Worm (Caenorhabditis elegans) whole organism, dauer: ENCODE measurements around the gene F10D7.3.

ENCODE experiments used
- unc-62 ChIP-seq: sonication (generic microtip); optimal IDR thresholded peaks from 2 replicates; lab custom pipeline; 2017; ENCODE audit warnings: missing biosample characterization, missing genetic modification reagents, missing genetic modification characterization

F10D7.3 gene

DNA sequence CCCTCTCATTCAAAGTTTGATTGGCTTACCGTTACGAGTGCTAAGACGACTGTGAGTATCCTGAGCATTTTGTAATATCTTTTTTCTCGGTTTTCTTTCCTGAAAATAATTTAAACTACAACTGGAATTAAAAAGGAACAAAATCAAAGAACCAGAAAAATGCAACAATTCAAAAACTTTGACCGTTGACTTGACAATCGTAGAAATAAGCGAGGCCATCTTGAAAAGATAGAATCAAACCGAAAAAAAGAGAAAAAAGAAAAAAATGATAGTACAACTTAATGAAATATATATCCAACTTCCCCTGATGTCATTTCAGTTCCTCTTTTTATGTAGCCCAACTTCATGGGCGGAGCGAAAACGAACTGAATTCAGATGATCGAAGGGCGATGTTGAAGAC lies at the start of gene F10D7.3:
Gene F10D7.3 (minus strand): TSS at position 101 of the 400 bp plus-strand sequence.
- TF ChIP-seq unc-62, result no peak

DNA sequence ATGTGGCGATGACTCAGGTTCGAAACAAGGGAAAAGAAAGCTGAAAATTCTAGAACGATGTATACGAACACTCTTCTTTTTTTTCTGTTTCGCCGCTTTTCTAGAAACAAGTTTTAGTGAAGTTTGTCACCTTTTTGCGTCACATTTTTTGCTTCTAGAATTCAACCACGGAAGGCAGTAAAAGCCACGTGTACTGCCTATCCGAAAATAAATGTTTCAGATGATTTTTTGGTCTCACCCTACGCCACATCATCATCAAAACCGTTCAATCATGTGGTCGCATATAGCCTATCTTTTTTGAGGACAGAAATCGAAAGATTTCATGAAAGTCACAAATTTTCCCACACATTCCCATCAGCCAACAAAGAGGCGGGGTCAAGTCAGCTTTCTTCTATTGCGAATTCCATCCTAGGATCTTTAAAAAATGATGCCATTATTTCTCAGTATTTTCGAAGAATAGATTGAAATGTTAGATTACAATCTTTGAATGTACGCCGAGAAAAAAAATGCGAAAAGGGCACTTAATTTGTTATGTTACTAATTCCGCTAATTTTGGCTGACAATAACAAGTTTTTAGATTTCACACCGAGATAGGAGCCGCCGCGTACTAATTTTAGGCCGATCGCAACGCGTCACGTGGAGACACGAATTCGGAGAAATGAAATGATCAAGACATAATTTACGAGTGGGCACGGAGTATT lies 49.6 kb upstream of the F10D7.3 start:
- TF ChIP-seq unc-62, result no peak

DNA sequence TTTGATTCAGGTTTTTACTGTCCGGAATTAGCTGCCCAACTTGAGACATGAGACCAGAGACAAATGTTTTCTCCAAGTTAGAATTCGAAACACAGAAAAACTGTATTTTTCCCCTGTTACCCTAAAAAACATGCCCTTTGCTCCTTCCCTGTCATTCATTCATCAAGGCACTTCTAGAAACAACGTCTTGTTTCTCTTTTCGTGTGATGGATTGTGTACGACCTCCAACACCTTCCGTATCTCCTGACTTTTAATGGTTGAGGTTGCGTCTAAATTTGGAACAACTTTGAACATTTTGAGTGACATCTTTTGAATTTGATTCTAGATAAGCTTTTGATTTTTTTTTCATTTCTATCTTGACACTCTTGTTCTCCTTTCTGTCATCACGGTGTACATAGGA lies 48.2 kb upstream of the F10D7.3 start:
- no peak for TF ChIP-seq unc-62

DNA sequence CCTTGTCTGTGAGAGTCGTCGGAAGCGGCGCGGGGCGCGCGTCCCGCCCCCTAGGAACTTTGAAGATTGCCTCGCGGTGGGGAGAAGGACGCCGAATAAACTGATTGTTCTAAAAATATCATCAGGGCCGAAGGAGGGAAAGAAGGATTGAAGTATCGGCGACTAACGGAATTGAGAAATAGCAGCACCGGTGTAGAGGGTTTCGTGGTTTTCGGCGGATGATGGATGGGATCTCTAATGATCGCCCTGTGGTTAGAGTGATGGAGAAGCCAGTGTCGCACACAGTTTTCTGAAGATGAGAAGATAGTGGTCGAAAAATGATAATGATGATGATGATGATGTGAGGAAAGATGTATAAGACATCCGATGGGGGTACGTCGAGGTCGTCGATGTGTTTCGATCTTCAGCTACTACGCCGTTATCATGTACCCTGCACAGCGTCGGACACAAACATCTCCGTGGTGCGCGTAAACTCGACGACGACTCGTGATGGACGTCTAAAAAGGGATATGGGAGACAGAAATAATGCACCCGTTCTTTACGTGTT lies 47.2 kb upstream of the F10D7.3 start, which contains the start of gene osm-11:
Gene osm-11 (minus strand): TSS at position 51 of the 547 bp plus-strand sequence.
- TF ChIP-seq unc-62, result no peak

DNA sequence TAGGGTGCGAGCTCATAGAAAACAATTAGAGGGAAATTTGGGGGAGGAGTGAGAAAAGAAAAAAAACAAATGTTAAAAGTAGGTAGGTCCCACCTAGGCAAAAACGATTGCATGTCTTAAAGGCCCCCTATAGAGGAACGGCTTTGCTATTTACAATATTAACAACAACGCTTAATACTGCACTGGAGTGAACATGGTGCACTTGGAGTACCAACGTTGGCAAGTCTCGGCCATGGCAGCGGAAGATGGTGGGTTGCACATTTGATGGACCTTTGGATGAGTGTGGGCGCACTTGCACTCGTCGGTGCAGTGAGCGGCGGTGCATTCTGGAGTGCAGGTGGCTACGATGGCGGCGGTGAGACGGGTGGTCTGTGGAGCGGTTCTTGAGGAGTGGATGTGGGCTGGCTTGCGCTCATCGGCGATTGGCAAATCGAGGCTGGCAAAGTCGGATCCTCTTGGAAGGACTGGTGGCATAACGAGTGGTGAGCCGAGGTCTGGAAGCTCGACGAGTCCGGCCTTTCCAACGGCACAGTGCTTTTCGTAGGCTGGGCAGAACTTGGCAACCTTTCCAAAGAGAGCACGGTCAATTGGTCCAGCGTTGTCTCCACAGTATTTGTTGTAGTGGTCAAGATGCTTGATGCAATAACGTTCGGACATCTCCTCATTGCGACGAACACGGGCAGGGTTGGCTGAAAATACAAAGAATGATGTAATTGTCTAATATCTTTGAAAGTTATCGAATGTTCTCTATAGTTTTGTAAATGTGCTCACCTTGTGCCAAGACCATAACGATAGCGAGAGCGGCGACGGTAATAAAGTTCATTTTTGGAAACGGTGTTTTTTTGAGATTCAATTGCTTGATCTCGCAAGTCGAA lies 46.4 kb upstream of the F10D7.3 start:
- TF ChIP-seq unc-62, result no peak

DNA sequence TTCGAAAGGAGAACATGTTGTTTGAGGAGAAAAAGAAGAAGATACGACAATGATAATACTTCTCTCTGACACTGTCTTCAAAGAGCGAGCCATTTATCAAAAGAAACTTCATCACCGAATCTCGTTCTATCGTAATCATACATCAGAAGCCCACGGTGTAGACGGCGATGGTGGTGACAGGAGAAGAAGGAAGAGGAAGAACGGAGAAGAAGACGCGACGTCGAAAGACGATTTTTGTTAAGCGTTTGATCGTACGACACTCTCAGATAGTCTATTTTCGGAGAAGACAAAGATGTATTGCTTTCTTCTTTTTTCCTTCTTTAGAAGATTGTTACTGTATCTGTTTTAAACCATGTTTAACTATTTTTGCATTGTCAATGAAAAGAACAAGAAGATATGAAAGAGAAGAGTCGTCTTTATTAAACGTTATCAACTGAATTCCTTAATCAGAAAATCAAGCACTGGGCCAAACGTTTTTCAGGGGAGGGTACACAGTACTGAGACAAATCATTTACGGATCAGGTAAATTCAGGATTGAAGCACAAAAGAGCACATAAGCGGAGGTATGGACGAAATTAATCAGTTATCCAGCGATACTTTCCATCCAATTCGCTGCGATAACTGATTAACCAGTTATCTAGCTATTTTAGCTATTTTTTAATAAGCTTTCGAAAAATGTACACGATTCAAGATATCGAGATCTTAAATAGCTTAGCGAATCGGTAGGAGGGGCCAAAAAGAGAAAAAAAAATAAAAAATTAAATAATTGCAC lies 45.6 kb upstream of the F10D7.3 start:
- no peak for TF ChIP-seq unc-62

DNA sequence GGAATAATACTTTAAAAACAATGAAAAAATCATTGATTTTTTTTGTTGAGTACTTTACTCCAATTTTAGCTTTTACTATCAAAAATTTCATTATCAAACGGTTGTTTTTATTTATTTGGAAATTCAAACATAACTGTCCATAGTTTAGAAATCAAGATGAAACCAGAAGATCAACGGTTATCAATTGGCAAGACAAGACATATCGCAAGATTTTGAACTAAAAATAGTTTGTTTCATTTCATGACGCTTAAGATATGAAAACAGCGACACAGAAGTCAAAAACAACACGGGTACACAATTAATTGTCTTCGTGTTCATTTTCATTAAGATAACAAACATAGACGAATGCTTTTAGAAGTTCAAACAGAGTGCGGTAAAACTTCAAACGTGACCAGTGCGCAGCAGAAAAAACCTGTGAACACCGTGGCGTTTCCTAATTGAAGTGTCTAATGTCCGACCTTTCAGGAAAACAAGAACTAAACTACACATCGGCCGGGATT lies 43.1 kb upstream of the F10D7.3 start:
- no peak for TF ChIP-seq unc-62

DNA sequence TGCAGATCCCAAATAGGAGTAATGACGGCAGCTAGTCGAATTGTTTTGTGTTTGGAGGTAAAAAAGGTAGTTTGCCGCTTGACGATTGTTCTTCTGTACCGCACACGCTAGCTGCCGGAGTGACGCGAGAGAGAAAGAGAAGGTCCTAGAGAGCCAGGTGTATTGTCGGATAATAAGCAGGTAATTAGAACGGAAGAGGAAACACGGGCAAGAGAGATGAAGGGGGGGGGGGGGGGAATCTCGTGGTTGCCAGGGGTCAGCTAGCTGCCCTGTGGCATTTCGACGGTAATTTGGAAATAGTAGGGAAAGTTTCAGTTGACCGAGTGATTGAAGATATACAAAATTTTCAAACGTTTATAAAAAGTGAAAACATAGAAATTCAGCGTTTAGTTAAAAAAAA lies 39.4 kb upstream of the F10D7.3 start, which contains the start of gene crb-1:
Gene crb-1 (minus strand): TSS at position 147 of the 400 bp plus-strand sequence.
- no peak for TF ChIP-seq unc-62

DNA sequence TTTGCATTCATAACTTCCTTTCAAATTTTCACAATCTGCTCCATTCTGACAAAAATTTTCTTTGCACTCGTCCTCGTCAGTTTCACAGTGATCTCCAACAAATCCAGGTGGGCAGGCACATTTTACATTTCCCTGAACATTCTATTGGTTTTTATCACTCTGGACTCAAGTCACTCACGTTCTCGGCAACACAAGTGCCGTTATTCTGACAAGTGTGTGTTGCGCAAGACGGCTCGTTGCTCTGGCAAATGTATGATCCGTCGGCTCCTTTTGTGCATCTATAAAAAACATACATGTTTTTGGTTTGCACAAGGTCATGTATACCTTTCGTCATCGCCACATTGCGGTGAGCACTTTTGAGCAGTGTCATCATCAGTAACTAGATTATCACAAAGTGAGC lies 38.2 kb upstream of the F10D7.3 start:
- no peak for TF ChIP-seq unc-62

DNA sequence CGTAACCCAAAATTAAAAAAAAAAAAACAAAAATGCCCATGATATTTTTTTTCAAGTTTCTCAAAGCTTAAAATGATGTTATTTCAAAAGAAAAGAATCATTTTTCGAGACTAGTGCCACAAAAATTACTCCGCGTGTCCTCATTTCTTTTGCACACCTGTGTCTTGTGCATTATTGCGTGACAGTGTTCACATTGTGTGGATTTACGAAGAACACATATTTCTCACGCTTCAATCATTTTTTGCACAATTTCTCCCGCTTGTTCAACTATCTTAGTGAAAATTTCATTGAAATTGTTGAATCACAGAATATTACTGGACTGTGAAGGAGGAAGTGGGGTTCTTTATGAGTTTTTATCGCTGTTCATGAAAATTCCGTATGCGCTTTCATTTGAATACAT lies 34.4 kb upstream of the F10D7.3 start:
- no peak for TF ChIP-seq unc-62

DNA sequence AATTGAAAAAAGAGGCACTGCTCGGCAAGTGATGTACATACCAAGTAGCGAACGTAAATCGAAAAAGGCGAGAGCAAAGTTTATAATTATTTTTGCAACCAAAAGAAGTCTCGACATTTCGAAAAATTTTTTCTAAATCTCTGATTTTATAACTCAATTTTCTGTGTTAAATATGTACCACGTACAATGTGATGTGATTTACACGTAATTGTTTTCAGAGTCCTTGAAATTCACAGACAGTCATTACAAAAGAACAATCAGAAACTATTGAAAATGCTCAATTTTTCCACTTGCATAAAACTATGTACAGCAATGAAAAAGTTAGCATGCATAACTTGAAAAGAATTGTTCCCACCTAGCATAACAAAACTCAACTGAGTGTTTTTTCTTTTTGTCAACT lies 28.6 kb upstream of the F10D7.3 start:
- no peak for TF ChIP-seq unc-62

DNA sequence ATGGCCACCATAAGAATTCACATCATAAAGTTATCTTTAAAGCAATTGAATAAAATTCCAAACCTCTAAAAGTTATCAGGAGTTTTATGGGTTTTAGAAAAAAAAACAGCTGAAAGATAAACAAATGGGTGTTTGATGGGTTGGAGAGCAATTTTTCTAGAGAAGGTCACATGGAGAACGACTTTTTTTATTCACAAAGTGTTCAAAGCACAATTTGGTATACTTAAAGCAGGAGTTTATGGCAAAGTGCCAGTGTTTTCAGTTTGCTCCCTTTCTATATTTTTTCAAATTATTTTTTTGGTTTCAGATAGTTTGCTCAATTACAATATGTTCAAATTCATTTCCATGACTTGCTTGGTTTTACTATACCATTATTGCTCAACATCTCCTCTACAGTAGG lies 26.8 kb upstream of the F10D7.3 start, which contains the start of gene F11C7.6:
Gene F11C7.6 (plus strand): TSS at position 301 of the 400 bp plus-strand sequence.
- TF ChIP-seq unc-62, result no peak

DNA sequence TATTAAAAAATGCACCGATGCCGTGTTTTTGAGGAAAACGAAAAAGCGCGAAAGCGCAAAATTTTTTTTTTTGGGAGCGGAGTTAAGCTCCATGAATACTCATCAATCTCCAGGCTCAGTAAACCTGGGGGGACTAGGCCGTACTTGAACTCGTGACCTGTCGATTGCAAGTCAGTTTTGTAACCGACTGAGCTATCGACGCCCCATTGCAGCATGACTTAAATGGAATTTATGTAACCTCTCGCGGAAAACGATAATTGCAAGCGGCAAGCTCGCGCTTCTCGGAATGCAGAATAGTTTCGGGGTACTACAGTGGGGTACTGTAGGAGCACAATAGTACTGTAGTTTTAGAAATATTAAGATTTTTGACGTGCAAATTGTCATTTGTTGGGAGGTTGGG lies 26.0 kb upstream of the F10D7.3 start:
- no peak for TF ChIP-seq unc-62

DNA sequence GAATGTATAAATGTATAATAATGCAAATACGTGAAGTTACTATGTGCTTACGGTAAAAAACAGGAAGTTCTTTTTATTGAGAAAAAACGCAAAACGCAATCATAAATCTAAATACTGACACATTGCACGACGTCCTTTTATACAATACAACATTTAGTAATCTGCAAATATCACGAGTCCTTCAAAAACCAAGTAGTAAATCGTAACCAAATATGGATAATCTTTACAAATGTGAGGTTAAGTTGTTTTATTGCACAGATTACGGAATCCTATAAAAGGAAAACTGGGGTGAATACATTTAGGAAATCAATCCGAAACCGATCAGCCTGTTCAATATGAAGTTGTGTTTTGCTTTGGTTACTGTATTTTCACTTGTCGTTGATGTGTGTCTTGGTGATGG lies 23.9 kb upstream of the F10D7.3 start, which contains the start of gene F11C7.7:
Gene F11C7.7 (plus strand): TSS at position 301 of the 400 bp plus-strand sequence.
- no peak for TF ChIP-seq unc-62

DNA sequence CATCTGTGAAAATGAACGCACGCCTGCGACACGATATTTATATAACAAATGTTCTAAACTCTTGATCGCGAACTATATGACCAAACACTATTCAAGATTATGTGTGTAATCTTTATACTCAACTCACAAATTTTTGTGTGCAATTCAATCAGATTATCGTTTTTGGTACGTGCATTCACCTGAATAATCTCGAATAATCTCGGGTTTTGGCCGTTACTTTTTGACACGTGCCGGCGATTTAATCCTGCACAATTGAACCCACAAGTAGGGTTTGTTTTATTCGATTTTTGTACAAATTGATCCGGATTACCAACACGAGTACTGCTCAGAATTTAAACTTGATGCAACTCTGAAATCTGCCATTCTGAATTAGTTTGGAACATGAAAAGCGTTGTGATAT lies 22.0 kb upstream of the F10D7.3 start, which contains the start of the genes vap-1 and F11C7.2:
Gene vap-1 (minus strand): TSS at position 101 of the 400 bp plus-strand sequence.
Gene F11C7.2 (plus strand): TSS at position 359 of the 400 bp plus-strand sequence.
- TF ChIP-seq unc-62, result no peak

DNA sequence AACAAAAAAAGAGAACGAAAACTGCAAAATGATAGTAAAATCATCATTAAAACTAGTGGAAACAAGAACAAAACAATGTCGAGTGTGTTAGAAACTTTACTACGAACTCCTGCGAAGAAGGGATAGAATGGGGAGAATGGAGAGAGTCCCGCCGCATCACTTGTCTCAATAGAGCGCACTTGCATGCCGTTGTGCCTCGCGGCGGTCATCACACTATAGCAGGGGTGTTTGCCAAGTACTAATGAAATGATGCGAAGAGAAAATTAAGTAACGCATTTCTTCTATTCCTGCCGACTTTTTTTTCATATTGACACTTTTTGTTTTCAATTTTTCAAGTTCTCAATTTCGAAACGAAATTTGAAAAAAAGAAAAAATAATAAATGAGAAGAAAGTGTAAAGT lies 17.7 kb upstream of the F10D7.3 start:
- no peak for TF ChIP-seq unc-62
